Fruit fly (Drosophila melanogaster): ENCODE measurements around the gene CenG1A.

- TF ChIP-seq Dll (optimal IDR thresholded peaks at IDR 0.05): no peak
- TF ChIP-seq EcR (GFP tag; optimal IDR thresholded peaks at IDR 0.05): no peak
- TF ChIP-seq CG8478 (optimal IDR thresholded peaks at IDR 0.05): no peak
- no peak for TF ChIP-seq usp (GFP tag; optimal IDR thresholded peaks at IDR 0.05)
- TF ChIP-seq pan (optimal IDR thresholded peaks at IDR 0.05): no peak
- no peak for TF ChIP-seq psq (optimal IDR thresholded peaks at IDR 0.05)
Observed at dm6 chr2L:13846239-13846802, 11.0 kb downstream of the CenG1A start, which contains the start of gene CG7916.

Data from whole organism.